Fruit fly (Drosophila melanogaster): ENCODE results near the gene slgA.

slgA gene

DNA sequence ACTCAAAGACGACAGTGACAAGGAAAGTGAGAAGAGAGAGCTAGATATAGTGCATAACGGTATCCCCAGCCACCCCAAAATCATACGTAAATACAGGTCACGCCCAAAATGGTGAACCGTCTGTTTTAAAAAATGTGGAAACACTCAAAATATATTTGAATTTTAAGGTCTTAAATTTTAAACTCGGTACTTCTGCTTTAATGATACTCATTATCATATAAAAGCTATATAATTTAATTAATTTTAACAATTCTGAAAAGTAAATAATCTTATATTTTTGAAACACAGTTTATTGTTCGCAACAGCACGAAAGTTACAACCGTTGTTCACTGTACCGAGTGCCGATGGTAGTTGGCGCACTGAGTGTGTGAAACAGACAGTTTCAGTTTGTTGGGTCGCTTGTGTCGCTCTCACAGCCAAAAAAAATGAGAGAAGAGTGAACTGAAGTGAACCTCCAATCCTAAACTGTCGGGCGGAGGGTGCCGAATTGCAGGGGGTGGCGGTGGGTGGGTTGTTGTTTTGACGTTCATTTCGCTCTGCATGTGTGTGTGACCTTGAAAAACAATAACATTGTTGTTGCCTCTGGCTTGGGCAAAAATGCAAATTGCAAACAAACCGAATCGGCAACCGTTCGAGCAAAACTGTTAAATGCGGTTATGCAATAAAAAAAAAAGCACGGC lies 7.4 kb upstream of the slgA start (continued):
- TF ChIP-seq Fer2 (tag; optimal IDR thresholded peaks at IDR 0.05) (peak; percentile 91), Adf1 (GFP tag; IDR thresholded peaks at IDR 0.05) (peak; percentile 70), Hmr (GFP tag; optimal IDR thresholded peaks at IDR 0.05) (peak; percentile 96), HLH3B (GFP tag; IDR thresholded peaks at IDR 0.05) (peak; percentile 87), CG4360 (GFP tag; IDR thresholded peaks at IDR 0.05) (peak; percentile 37; the same call in 1 of the 2 replicates), CG30403 (GFP tag; optimal IDR thresholded peaks at IDR 0.05) (peak; percentile 92), chn (GFP tag; optimal IDR thresholded peaks at IDR 0.05) (peak; percentile 58), Oaz (GFP tag; IDR thresholded peaks at IDR 0.05) (peak; percentile 82), CG32772 (GFP tag; IDR thresholded peaks at IDR 0.05) (peak; percentile 87), CG15514 (GFP tag; optimal IDR thresholded peaks at IDR 0.05) (peak; percentile 83), fd64A (GFP tag; optimal IDR thresholded peaks at IDR 0.05) (peak; percentile 68), crp (GFP tag; optimal IDR thresholded peaks at IDR 0.05) (peak in 1 of 2 experiments; percentile 57), nau (GFP tag; optimal IDR thresholded peaks at IDR 0.05) (peak; percentile 90), CG6813 (GFP tag; optimal IDR thresholded peaks at IDR 0.05) (peak; percentile 90), unpg (GFP tag; optimal IDR thresholded peaks at IDR 0.05) (peak; percentile 91), CG12299 (tag; optimal IDR thresholded peaks at IDR 0.05) (peak; percentile 93), pum (GFP tag; optimal IDR thresholded peaks at IDR 0.05) (peak; percentile 30), CG11456 (GFP tag; IDR thresholded peaks at IDR 0.05) (peak; percentile 83), CG12155 (GFP tag; optimal IDR thresholded peaks at IDR 0.05) (peak; percentile 83), Hr3 (GFP tag; optimal IDR thresholded peaks at IDR 0.05) (peak; percentile 85), Ptx1 (GFP tag; IDR thresholded peaks at IDR 0.05) (peak; percentile 93), lov (optimal IDR thresholded peaks at IDR 0.05) (no peak), lov (GFP tag; IDR thresholded peaks at IDR 0.05) (no peak), Sox102F (GFP tag; optimal IDR thresholded peaks at IDR 0.05) (peak; percentile 94), Dad (GFP tag; optimal IDR thresholded peaks at IDR 0.05) (peak; percentile 12), rib (GFP tag; IDR thresholded peaks at IDR 0.05) (peak; percentile 75), Scr (GFP tag; IDR thresholded peaks at IDR 0.05; ENCODE audit: partially characterized antibody) (no peak), Ravus (GFP tag; IDR thresholded peaks at IDR 0.05) (peak; percentile 80), wor (GFP tag; IDR thresholded peaks at IDR 0.05) (peak; percentile 89), CG9797 (GFP tag; optimal IDR thresholded peaks at IDR 0.05) (peak; percentile 6), knrl (GFP tag; IDR thresholded peaks at IDR 0.05; ENCODE audit: partially characterized antibody) (no peak), Ets97D (GFP tag; optimal IDR thresholded peaks at IDR 0.05) (no peak), Atf6 (GFP tag; IDR thresholded peaks at IDR 0.05) (peak; percentile 89), wek (GFP tag; optimal IDR thresholded peaks at IDR 0.05) (peak; percentile 43), Lhr (GFP tag; optimal IDR thresholded peaks at IDR 0.05) (peak; percentile 71), HLH54F (GFP tag; optimal IDR thresholded peaks at IDR 0.05) (peak; percentile 42), CG17829 (tag; optimal IDR thresholded peaks at IDR 0.05) (peak; percentile 89), br (optimal IDR thresholded peaks at IDR 0.05) (no peak), CG1647 (GFP tag; optimal IDR thresholded peaks at IDR 0.05) (peak; percentile 61), lola (GFP tag; optimal IDR thresholded peaks at IDR 0.05) (peak in 1 of 3 experiments; percentile 88), Nf-YB (GFP tag; optimal IDR thresholded peaks at IDR 0.05) (peak; percentile 80), ab (GFP tag; optimal IDR thresholded peaks at IDR 0.05) (no peak), hb (GFP tag; IDR thresholded peaks at IDR 0.05; ENCODE audit: partially characterized antibody) (no peak), CG13123 (GFP tag; optimal IDR thresholded peaks at IDR 0.05) (peak; percentile 75), Dfd (GFP tag; optimal IDR thresholded peaks at IDR 0.05) (no peak), NfI (GFP tag; optimal IDR thresholded peaks at IDR 0.05) (peak; percentile 94), CG17359 (tag; optimal IDR thresholded peaks at IDR 0.05) (peak; percentile 94), crol (GFP tag; IDR thresholded peaks at IDR 0.05) (peak; percentile 84), ato (GFP tag; IDR thresholded peaks at IDR 0.05; ENCODE audit: partially characterized antibody) (no peak), H2.0 (GFP tag; IDR thresholded peaks at IDR 0.05) (peak; percentile 77)

Data from whole organism, embryonic.